Worm (Caenorhabditis elegans) whole organism, early embryonic: ENCODE measurements around the gene math-33.

ENCODE experiments used
- B0310.2 ChIP-seq: sonication (generic microtip); optimal IDR thresholded peaks from 2 replicates; lab custom pipeline; 2016; ENCODE audit warnings: mild to moderate bottlenecking, missing genetic modification characterization, missing compliant biosample characterization
- F13C5.2 ChIP-seq: sonication (generic microtip); optimal IDR thresholded peaks from 2 replicates; lab custom pipeline; 2017; ENCODE audit warnings: mild to moderate bottlenecking, missing genetic modification characterization, inconsistent platforms, missing compliant biosample characterization
- aly-1 ChIP-seq: sonication (generic microtip); optimal IDR thresholded peaks from 2 replicates; lab custom pipeline; 2016; ENCODE audit warnings: missing genetic modification characterization, missing compliant biosample characterization
- ama-1 ChIP-seq: fragments of 150-350 bp; optimal IDR thresholded peaks from 2 replicates; lab custom pipeline; 2014
- ceh-13 ChIP-seq: fragments of 200-800 bp; sonication (Bioruptor generic); optimal IDR thresholded peaks from 2 replicates; lab custom pipeline; 2018; ENCODE audit warnings: mild to moderate bottlenecking, missing genetic modification characterization, missing compliant biosample characterization
- ets-7 ChIP-seq: sonication (generic microtip); optimal IDR thresholded peaks from 2 replicates; lab custom pipeline; 2016; ENCODE audit warnings: missing genotype, missing genetic modification characterization, missing compliant biosample characterization
- flt-1 ChIP-seq: fragments of 200-800 bp; sonication (Bioruptor generic); IDR thresholded peaks from 2 replicates; pipeline ENCODE4 v1.3.6; 2022; ENCODE audit warnings: missing genetic modification characterization, missing compliant biosample characterization
- hmbx-1 ChIP-seq: sonication (generic microtip); optimal IDR thresholded peaks from 2 replicates; lab custom pipeline; 2016; ENCODE audit warnings: mild to moderate bottlenecking, missing genetic modification characterization, missing compliant biosample characterization
- hnd-1 ChIP-seq: sonication (generic microtip); optimal IDR thresholded peaks from 2 replicates; lab custom pipeline; 2016; ENCODE audit warnings: missing genetic modification characterization, missing compliant biosample characterization
- scrt-1 ChIP-seq: fragments of 200-800 bp; sonication (Bioruptor generic); IDR thresholded peaks from 2 replicates; pipeline ENCODE4 v1.3.6; 2022; ENCODE audit warnings: missing genetic modification characterization, missing compliant biosample characterization
- sea-1 ChIP-seq: fragments of 200-800 bp; sonication (Bioruptor generic); conservative IDR thresholded peaks from 2 replicates; pipeline ENCODE4 v1.3.6; 2022; ENCODE audit warnings: missing genetic modification characterization, missing compliant biosample characterization
- tbx-11 ChIP-seq: fragments of 200-800 bp; sonication (Bioruptor generic); IDR thresholded peaks from 2 replicates; pipeline ENCODE4 v1.3.6; 2022; ENCODE audit warnings: missing genetic modification characterization, missing compliant biosample characterization
- tbx-37 ChIP-seq: fragments of 200-800 bp; sonication (Bioruptor generic); conservative IDR thresholded peaks from 2 replicates; pipeline ENCODE4 v1.3.6; 2022; ENCODE audit warnings: missing genetic modification reagents, missing genetic modification characterization, missing compliant biosample characterization
- tra-4 ChIP-seq: sonication (generic microtip); optimal IDR thresholded peaks from 2 replicates; lab custom pipeline; 2017; ENCODE audit warnings: missing genetic modification characterization, missing compliant biosample characterization

ce11 chrV:11078104-11078724 lies 35.5 kb upstream of the math-33 start, which contains the start of gene act-2:
- TF ChIP-seq ama-1 (lab: Kevin White, UChicago) = no peak
- no peak for TF ChIP-seq tbx-11
- TF ChIP-seq tbx-37 (GFP tag; lab: Robert Waterston, UW) = no peak
- TF ChIP-seq tra-4 (tag; lab: Kevin White, UChicago) = no peak
- TF ChIP-seq F13C5.2 (tag; lab: Kevin White, UChicago) = no peak
- TF ChIP-seq ceh-13 (GFP tag; lab: Kevin White, UChicago) = no peak
- no peak for TF ChIP-seq hmbx-1 (tag; lab: Kevin White, UChicago)
- TF ChIP-seq sea-1 = no peak
- no peak for TF ChIP-seq aly-1 (tag; lab: Kevin White, UChicago)
- TF ChIP-seq ets-7 (tag; lab: Kevin White, UChicago) = no peak
- no peak for TF ChIP-seq flt-1 (GFP tag; lab: Robert Waterston, UW)
- TF ChIP-seq B0310.2 (tag; lab: Kevin White, UChicago) = peak; percentile 38
- TF ChIP-seq scrt-1 (GFP tag; lab: Robert Waterston, UW) = no peak
- TF ChIP-seq hnd-1 (tag; lab: Kevin White, UChicago) = no peak
